Fruit fly (Drosophila melanogaster) whole organism, pupa: ENCODE data around the gene RabGGTb.

Experiments used
- CG34367 ChIP-seq: fragments of 200-800 bp; sonication (Bioruptor generic); optimal IDR thresholded peaks from 2 replicates; lab custom pipeline; 2018; ENCODE audit warnings: missing biosample characterization, mild to moderate bottlenecking, missing genetic modification characterization
- Snoo ChIP-seq: fragments of 200-800 bp; sonication (Bioruptor generic); optimal IDR thresholded peaks from 3 replicates; lab custom pipeline; 2017; ENCODE audit warnings: missing biosample characterization, mild to moderate bottlenecking, missing genetic modification characterization, inconsistent platforms

dm6 chr2L:2898247-2898646 is 19.3 kb downstream of the RabGGTb start:
- no peak for TF ChIP-seq CG34367 (tag; lab: Kevin White, UChicago)
- TF ChIP-seq Snoo (tag; lab: Kevin White, UChicago), result no peak
